Fruit fly (Drosophila melanogaster): Measurements from ENCODE around the gene Swt1.

dm6 chrX:18118519-18118918 lies 28.2 kb upstream of the Swt1 start:
- TF ChIP-seq Mad (GFP tag; optimal IDR thresholded peaks at IDR 0.05) (no peak), Asciz (GFP tag; optimal IDR thresholded peaks at IDR 0.05) (no peak), scrt (GFP tag; optimal IDR thresholded peaks at IDR 0.05) (no peak), CG2712 (tag; optimal IDR thresholded peaks at IDR 0.05) (no peak), onecut (GFP tag; IDR thresholded peaks at IDR 0.05) (no peak), stc (GFP tag; IDR thresholded peaks at IDR 0.05) (no peak), Rfx (GFP tag; IDR thresholded peaks at IDR 0.05) (no peak), slou (GFP tag; optimal IDR thresholded peaks at IDR 0.05) (no peak), schlank (tag; optimal IDR thresholded peaks at IDR 0.05) (no peak), lab (GFP tag; optimal IDR thresholded peaks at IDR 0.05) (no peak), Oaz (GFP tag; IDR thresholded peaks at IDR 0.05) (no peak), CG34376 (GFP tag; optimal IDR thresholded peaks at IDR 0.05) (no peak), h (optimal IDR thresholded peaks at IDR 0.05) (no peak), dm (GFP tag; optimal IDR thresholded peaks at IDR 0.05) (no peak)

Measured in whole organism, embryonic.